Fruit fly (Drosophila melanogaster) whole organism, embryonic: ENCODE results near the gene MCU.
A peak's percentile ranks its signal among the peaks of the same experiment; 100 is the strongest.

ENCODE experiments used
- B-H2 ChIP-seq: fragments of 200-800 bp; sonication (Bioruptor generic); optimal IDR thresholded peaks from 2 replicates; lab custom pipeline; 2018; ENCODE audit warnings: missing biosample characterization, mild to moderate bottlenecking, missing genetic modification characterization
- Bgb ChIP-seq: fragments of 200-800 bp; sonication (Bioruptor generic); IDR thresholded peaks from 2 replicates; pipeline ENCODE4 v1.3.6; 2022; ENCODE audit warnings: missing biosample characterization, missing genetic modification characterization; ENCODE audit not compliant: partially characterized antibody
- CG10147 ChIP-seq: fragments of 200-800 bp; sonication (Bioruptor generic); optimal IDR thresholded peaks from 2 replicates; lab custom pipeline; 2019; ENCODE audit warnings: missing biosample characterization, mild to moderate bottlenecking, missing genetic modification characterization, moderate library complexity
- CG14710 ChIP-seq: fragments of 200-800 bp; sonication (Bioruptor generic); optimal IDR thresholded peaks from 3 replicates; lab custom pipeline; 2019; ENCODE audit warnings: missing biosample characterization, mild to moderate bottlenecking, missing genetic modification characterization, moderate library complexity
- CG14860 ChIP-seq: fragments of 200-800 bp; sonication (Bioruptor generic); IDR thresholded peaks from 3 replicates; pipeline ENCODE4 v1.3.6; 2022; ENCODE audit warnings: missing biosample characterization, missing genetic modification characterization; ENCODE audit not compliant: partially characterized antibody
- CG15011 ChIP-seq: fragments of 200-800 bp; sonication (Bioruptor generic); optimal IDR thresholded peaks from 3 replicates; lab custom pipeline; 2018; ENCODE audit warnings: missing biosample characterization, mild to moderate bottlenecking, missing genetic modification characterization
- CG16813 ChIP-seq: fragments of 200-800 bp; sonication (Bioruptor generic); IDR thresholded peaks from 3 replicates; pipeline ENCODE4 v1.3.6; 2022; ENCODE audit warnings: missing biosample characterization, missing genetic modification characterization; ENCODE audit not compliant: partially characterized antibody
- CG17359 ChIP-seq: fragments of 200-800 bp; sonication (Bioruptor generic); optimal IDR thresholded peaks from 3 replicates; lab custom pipeline; 2018; ENCODE audit warnings: missing biosample characterization, mild to moderate bottlenecking, missing genetic modification characterization, moderate library complexity
- CG31441 ChIP-seq: fragments of 200-800 bp; sonication (Bioruptor generic); IDR thresholded peaks from 2 replicates; pipeline ENCODE4 v1.3.6; 2022; ENCODE audit warnings: missing biosample characterization, missing genetic modification characterization
- CG4282 ChIP-seq: fragments of 200-800 bp; sonication (Bioruptor generic); optimal IDR thresholded peaks from 2 replicates; lab custom pipeline; 2016; ENCODE audit warnings: missing biosample characterization, missing genetic modification characterization
- CG4404 ChIP-seq: fragments of 200-800 bp; sonication (Bioruptor generic); IDR thresholded peaks from 2 replicates; pipeline ENCODE4 v1.3.6; 2022; ENCODE audit warnings: missing biosample characterization, missing genetic modification characterization
- CG6272 ChIP-seq: fragments of 200-800 bp; sonication (Bioruptor generic); IDR thresholded peaks from 2 replicates; pipeline ENCODE4 v1.3.6; 2022; ENCODE audit warnings: missing biosample characterization, missing genetic modification characterization
- CG6813 ChIP-seq: fragments of 200-800 bp; sonication (Bioruptor generic); optimal IDR thresholded peaks from 2 replicates; lab custom pipeline; 2017; ENCODE audit warnings: missing biosample characterization, missing genetic modification characterization, mild to moderate bottlenecking, moderate library complexity, missing genetic modification reagents
- CG8290 ChIP-seq, 3 experiments: fragments of 200-800 bp; sonication (Bioruptor generic); optimal IDR thresholded peaks; 2 replicates each; lab custom pipeline; 2016 to 2019; ENCODE audit warnings: missing biosample characterization in 3 of 3, missing genetic modification characterization in 3 of 3, mild to moderate bottlenecking in 2 of 3, moderate library complexity in 1 of 3
- CG8478 ChIP-seq: fragments of >200 bp; optimal IDR thresholded peaks from 2 replicates; lab custom pipeline; 2018
- CG8765 ChIP-seq: fragments of 200-800 bp; sonication (Bioruptor generic); IDR thresholded peaks from 2 replicates; pipeline ENCODE4 v1.3.6; 2022; ENCODE audit warnings: missing biosample characterization, missing genetic modification characterization
- CG8924 ChIP-seq: fragments of 200-800 bp; optimal IDR thresholded peaks from 3 replicates; lab custom pipeline; 2019; ENCODE audit warnings: missing biosample characterization, mild to moderate bottlenecking, missing genetic modification characterization, moderate library complexity
- CG9437 ChIP-seq: fragments of 200-800 bp; sonication (Bioruptor generic); optimal IDR thresholded peaks from 2 replicates; lab custom pipeline; 2018; ENCODE audit warnings: missing biosample characterization, mild to moderate bottlenecking, missing genetic modification characterization
- D ChIP-seq, 2 experiments: fragments of 200-800 bp in 1 of 2; fragments of >200 bp in 1 of 2; sonication (Bioruptor generic) in 1 of 2; optimal IDR thresholded peaks; 2 replicates in 1 of 2; 3 replicates in 1 of 2; lab custom pipeline; 2017; ENCODE audit warnings: mild to moderate bottlenecking in 1 of 2, missing biosample characterization in 1 of 2, missing genetic modification characterization in 1 of 2, missing genetic modification reagents in 1 of 2
- Doc2 ChIP-seq: fragments of 200-800 bp; sonication (Bioruptor generic); IDR thresholded peaks from 2 replicates; pipeline ENCODE4 v1.3.6; 2022; ENCODE audit warnings: missing biosample characterization, missing genetic modification characterization
- H15 ChIP-seq: fragments of 200-800 bp; sonication (Bioruptor generic); IDR thresholded peaks from 3 replicates; pipeline ENCODE4 v1.3.6; 2022; ENCODE audit warnings: missing biosample characterization, missing genetic modification characterization
- Hey ChIP-seq: fragments of 200-800 bp; sonication (Bioruptor generic); optimal IDR thresholded peaks from 3 replicates; lab custom pipeline; 2018; ENCODE audit warnings: missing biosample characterization, mild to moderate bottlenecking, missing genetic modification characterization
- HmgD ChIP-seq: fragments of 200-800 bp; sonication (Bioruptor generic); optimal IDR thresholded peaks from 3 replicates; lab custom pipeline; 2016; ENCODE audit warnings: missing biosample characterization, missing genetic modification characterization
- Hmr ChIP-seq: fragments of 200-800 bp; sonication (Bioruptor generic); optimal IDR thresholded peaks from 3 replicates; lab custom pipeline; 2017; ENCODE audit warnings: mild to moderate bottlenecking, missing biosample characterization, missing genetic modification reagents, missing genetic modification characterization
- Hr78 ChIP-seq, 2 experiments: fragments of 200-800 bp in 1 of 2; fragments of >200 bp in 1 of 2; sonication (Bioruptor generic) in 1 of 2; optimal IDR thresholded peaks; 2 replicates each; lab custom pipeline; 2017 to 2019; ENCODE audit warnings: missing biosample characterization in 2 of 2, missing genetic modification characterization in 2 of 2, mild to moderate bottlenecking in 1 of 2, moderate library complexity in 1 of 2
- Lhr ChIP-seq: fragments of 200-800 bp; sonication (Bioruptor generic); optimal IDR thresholded peaks from 3 replicates; lab custom pipeline; 2017; ENCODE audit warnings: mild to moderate bottlenecking, missing biosample characterization, missing genetic modification reagents, missing genetic modification characterization
- MTF-1 ChIP-seq: fragments of 200-800 bp; sonication (Bioruptor generic); optimal IDR thresholded peaks from 2 replicates; lab custom pipeline; 2018; ENCODE audit warnings: missing biosample characterization, mild to moderate bottlenecking, missing genetic modification characterization, borderline replicate concordance
- Ptx1 ChIP-seq: fragments of 200-800 bp; sonication (Bioruptor generic); IDR thresholded peaks from 2 replicates; pipeline ENCODE4 v1.3.6; 2022; ENCODE audit warnings: missing biosample characterization, missing genetic modification characterization
- Ravus ChIP-seq: fragments of 200-800 bp; sonication (Bioruptor generic); IDR thresholded peaks from 2 replicates; pipeline ENCODE4 v1.3.6; 2022; ENCODE audit warnings: missing biosample characterization, missing genetic modification characterization
- Six4 ChIP-seq: fragments of 200-800 bp; sonication (Bioruptor generic); optimal IDR thresholded peaks from 2 replicates; lab custom pipeline; 2016; ENCODE audit warnings: missing biosample characterization, missing genetic modification characterization
- al ChIP-seq: fragments of 200-800 bp; sonication (Bioruptor generic); IDR thresholded peaks from 2 replicates; pipeline ENCODE4 v1.3.6; 2022; ENCODE audit warnings: missing biosample characterization, missing genetic modification characterization
- az2 ChIP-seq: fragments of 200-800 bp; sonication (Bioruptor generic); optimal IDR thresholded peaks from 3 replicates; lab custom pipeline; 2016; ENCODE audit warnings: missing biosample characterization, missing genetic modification characterization
- cas ChIP-seq: fragments of 200-800 bp; sonication (Bioruptor generic); IDR thresholded peaks from 2 replicates; pipeline ENCODE4 v1.3.6; 2022; ENCODE audit warnings: missing biosample characterization, missing genetic modification characterization
- dmrt11E ChIP-seq: fragments of 200-800 bp; sonication (Bioruptor generic); optimal IDR thresholded peaks from 3 replicates; lab custom pipeline; 2018; ENCODE audit warnings: missing biosample characterization, mild to moderate bottlenecking, missing genetic modification characterization, moderate library complexity
- dpn ChIP-seq, 2 experiments: fragments of 200-800 bp; sonication (Bioruptor generic); optimal IDR thresholded peaks; 3 replicates each; lab custom pipeline; 2016; ENCODE audit warnings: missing biosample characterization in 2 of 2, missing genetic modification characterization in 2 of 2
- dysf ChIP-seq: fragments of 200-800 bp; sonication (Bioruptor generic); IDR thresholded peaks from 3 replicates; pipeline ENCODE4 v1.3.6; 2022; ENCODE audit warnings: missing biosample characterization, missing genetic modification characterization
- fd96Cb ChIP-seq: fragments of 200-800 bp; sonication (Bioruptor generic); optimal IDR thresholded peaks from 2 replicates; lab custom pipeline; 2018; ENCODE audit warnings: missing biosample characterization, mild to moderate bottlenecking, missing genetic modification characterization, moderate library complexity
- hbn ChIP-seq: fragments of 200-800 bp; sonication (Bioruptor generic); IDR thresholded peaks from 2 replicates; pipeline ENCODE4 v1.3.6; 2022; ENCODE audit warnings: missing biosample characterization, missing genetic modification characterization; ENCODE audit not compliant: partially characterized antibody
- jing ChIP-seq: fragments of 200-800 bp; sonication (Bioruptor generic); optimal IDR thresholded peaks from 2 replicates; lab custom pipeline; 2018; ENCODE audit warnings: missing biosample characterization, mild to moderate bottlenecking, missing genetic modification characterization
- lbe ChIP-seq: fragments of 200-800 bp; sonication (Bioruptor generic); optimal IDR thresholded peaks from 2 replicates; lab custom pipeline; 2016; ENCODE audit warnings: missing biosample characterization, mild to moderate bottlenecking, missing genetic modification characterization
- nerfin-1 ChIP-seq: fragments of 200-800 bp; sonication (Bioruptor generic); optimal IDR thresholded peaks from 3 replicates; lab custom pipeline; 2019; ENCODE audit warnings: missing biosample characterization, mild to moderate bottlenecking, missing genetic modification characterization, moderate library complexity
- nom ChIP-seq: fragments of 200-800 bp; sonication (Bioruptor generic); optimal IDR thresholded peaks from 2 replicates; lab custom pipeline; 2017; ENCODE audit warnings: missing biosample characterization, missing genetic modification characterization, mild to moderate bottlenecking, moderate library complexity, missing genetic modification reagents
- schlank ChIP-seq: fragments of 200-800 bp; sonication (Bioruptor generic); optimal IDR thresholded peaks from 2 replicates; lab custom pipeline; 2018; ENCODE audit warnings: missing biosample characterization, mild to moderate bottlenecking, missing genetic modification characterization
- slbo ChIP-seq: fragments of 200-800 bp; sonication (Bioruptor generic); IDR thresholded peaks from 2 replicates; pipeline ENCODE4 v1.3.6; 2022; ENCODE audit warnings: missing biosample characterization, missing genetic modification characterization
- tgo ChIP-seq: fragments of 200-800 bp; sonication (Bioruptor generic); IDR thresholded peaks from 3 replicates; pipeline ENCODE4 v1.3.6; 2022; ENCODE audit warnings: missing biosample characterization, missing genetic modification characterization
- toy ChIP-seq: fragments of 200-800 bp; sonication (Bioruptor generic); IDR thresholded peaks from 2 replicates; pipeline ENCODE4 v1.3.6; 2022; ENCODE audit warnings: missing biosample characterization, missing genetic modification characterization
- vvl ChIP-seq: fragments of 200-800 bp; sonication (Bioruptor generic); IDR thresholded peaks from 2 replicates; pipeline ENCODE4 v1.3.6; 2022; ENCODE audit warnings: missing biosample characterization, missing genetic modification characterization
- yki ChIP-seq: fragments of >200 bp; optimal IDR thresholded peaks from 3 replicates; lab custom pipeline; 2018
- z ChIP-seq: fragments of 200-800 bp; sonication (Bioruptor generic); IDR thresholded peaks from 3 replicates; pipeline ENCODE4 v1.3.6; 2022; ENCODE audit warnings: missing biosample characterization, missing genetic modification characterization

The MCU gene

DNA sequence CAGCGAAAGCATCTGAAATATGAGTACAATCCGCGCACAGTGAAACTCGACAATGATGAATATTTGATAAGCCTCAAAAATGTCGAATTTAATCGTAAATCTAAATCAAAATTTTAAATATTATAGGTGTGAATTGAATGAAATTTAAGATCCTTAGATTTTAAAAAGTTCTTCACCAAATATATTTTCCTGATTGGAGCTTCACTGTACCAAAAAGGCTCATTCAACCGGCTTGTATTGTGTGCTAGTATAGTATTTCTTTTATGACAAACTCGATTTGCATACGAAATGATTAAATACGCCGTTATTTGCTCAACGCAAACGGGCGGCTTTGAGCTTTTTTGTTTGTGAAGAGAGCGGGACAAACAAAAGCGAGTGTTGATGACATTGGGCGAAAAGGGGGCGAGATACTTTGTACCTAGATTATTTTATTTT lies 2.4 kb downstream of the MCU start (continued):
- TF ChIP-seq nom (GFP tag; lab: Kevin White, UChicago) (no peak), Doc2 (0 out of 2 replicates have a peak, but pooled peaks have one; percentile 49), CG6813 (GFP tag; lab: Kevin White, UChicago) (peak; percentile 76), D (optimal IDR thresholded peaks at IDR 0.05; lab: Kevin White, UChicago) (no peak), D (GFP tag; optimal IDR thresholded peaks at IDR 0.05; lab: Kevin White, UChicago) (peak; percentile 55), al (GFP tag; lab: Robert Waterston, UW) (peak; percentile 72), CG14860 (GFP tag; lab: Robert Waterston, UW) (no peak), hbn (GFP tag; lab: Robert Waterston, UW) (no peak), Hmr (GFP tag; lab: Kevin White, UChicago) (peak; percentile 92), H15 (GFP tag; lab: Robert Waterston, UW) (peak; percentile 83), dpn (GFP tag; optimal IDR thresholded peaks at IDR 0.05; lab: Kevin White, UChicago) (peak; percentile 83 to 87), vvl (GFP tag; lab: Robert Waterston, UW) (peak; percentile 94), Hey (peak; percentile 39), B-H2 (peak; percentile 87), Bgb (no peak), Six4 (GFP tag; lab: Kevin White, UChicago) (peak; percentile 73), Hr78 (GFP tag; optimal IDR thresholded peaks at IDR 0.05; lab: Kevin White, UChicago) (peak in 1 of 2 experiments; percentile 57), CG4404 (GFP tag; lab: Robert Waterston, UW) (peak; percentile 72), HmgD (no peak), CG16813 (no peak), Ravus (GFP tag; lab: Robert Waterston, UW) (peak; percentile 63), slbo (GFP tag; lab: Robert Waterston, UW) (peak; percentile 94), CG15011 (GFP tag; lab: Kevin White, UChicago) (peak; percentile 78), tgo (GFP tag; lab: Robert Waterston, UW) (peak; percentile 85), yki (no peak), CG6272 (GFP tag; lab: Robert Waterston, UW) (peak; percentile 43; the same call in 1 of the 2 replicates), toy (peak; percentile 62; the same call in 1 of the 2 replicates), fd96Cb (tag; lab: Kevin White, UChicago) (peak; percentile 76), lbe (GFP tag; lab: Kevin White, UChicago) (peak; percentile 87), jing (GFP tag; lab: Kevin White, UChicago) (peak; percentile 11), cas (GFP tag; lab: Robert Waterston, UW) (peak; percentile 83), nerfin-1 (tag; lab: Kevin White, UChicago) (peak; percentile 54), CG31441 (GFP tag; lab: Robert Waterston, UW) (peak; percentile 89), dysf (GFP tag; lab: Robert Waterston, UW) (peak; percentile 92), schlank (tag; lab: Kevin White, UChicago) (peak; percentile 81), dmrt11E (tag; lab: Kevin White, UChicago) (peak; percentile 51), Ptx1 (GFP tag; lab: Robert Waterston, UW) (peak; percentile 86), az2 (GFP tag; lab: Kevin White, UChicago) (peak; percentile 83), Lhr (GFP tag; lab: Kevin White, UChicago) (peak; percentile 39), z (GFP tag; lab: Robert Waterston, UW) (peak; percentile 78; the same call in 2 of the 3 replicates), CG8765 (GFP tag; lab: Robert Waterston, UW) (peak; percentile 28; the same call in 1 of the 2 replicates), CG8290 (GFP tag; optimal IDR thresholded peaks at IDR 0.05; lab: Kevin White, UChicago) (no peak), CG8290 (tag; optimal IDR thresholded peaks at IDR 0.05; lab: Kevin White, UChicago) (peak in 1 of 2 experiments; percentile 85), CG8924 (peak; percentile 86), CG10147 (GFP tag; lab: Kevin White, UChicago) (peak; percentile 86), CG8478 (lab: Kevin White, UChicago) (no peak), CG17359 (tag; lab: Kevin White, UChicago) (peak; percentile 89), CG14710 (tag; lab: Kevin White, UChicago) (peak; percentile 57), CG9437 (GFP tag; lab: Kevin White, UChicago) (peak; percentile 67), MTF-1 (peak; percentile 49), CG4282 (GFP tag; lab: Kevin White, UChicago) (peak; percentile 61)
